Fruit fly (Drosophila melanogaster) whole organism, embryonic: ENCODE results near the gene CG13077.
A peak's percentile ranks its signal among the peaks of the same experiment; 100 is the strongest.

Experiments
- Abd-B ChIP-seq: fragments of 200-800 bp; sonication (Bioruptor generic); optimal IDR thresholded peaks from 2 replicates; lab custom pipeline; 2018; ENCODE audit warnings: missing biosample characterization, mild to moderate bottlenecking, missing genetic modification characterization, moderate library complexity
- Awh ChIP-seq: fragments of 200-800 bp; sonication (Bioruptor generic); IDR thresholded peaks from 2 replicates; pipeline ENCODE4, ENCODE4 v1.3.6; 2022; ENCODE audit warnings: missing biosample characterization, missing genetic modification characterization
- CG10147 ChIP-seq: fragments of 200-800 bp; sonication (Bioruptor generic); optimal IDR thresholded peaks from 2 replicates; lab custom pipeline; 2019; ENCODE audit warnings: missing biosample characterization, mild to moderate bottlenecking, missing genetic modification characterization, moderate library complexity
- CG10321 ChIP-seq: fragments of 200-800 bp; sonication (Bioruptor generic); IDR thresholded peaks from 2 replicates; pipeline ENCODE4 v1.3.6; 2022; ENCODE audit warnings: missing biosample characterization, missing genetic modification characterization
- CG10959 ChIP-seq: fragments of 200-800 bp; sonication (Bioruptor generic); IDR thresholded peaks from 2 replicates; pipeline ENCODE4 v1.3.6; 2022; ENCODE audit warnings: missing biosample characterization, missing genetic modification characterization
- CG11504 ChIP-seq: fragments of 200-800 bp; sonication (Bioruptor generic); optimal IDR thresholded peaks from 3 replicates; lab custom pipeline; 2019; ENCODE audit warnings: missing biosample characterization, mild to moderate bottlenecking, missing genetic modification characterization, moderate library complexity
- CG14710 ChIP-seq: fragments of 200-800 bp; sonication (Bioruptor generic); optimal IDR thresholded peaks from 3 replicates; lab custom pipeline; 2019; ENCODE audit warnings: missing biosample characterization, mild to moderate bottlenecking, missing genetic modification characterization, moderate library complexity
- CG1602 ChIP-seq: fragments of 200-800 bp; sonication (Bioruptor generic); optimal IDR thresholded peaks from 3 replicates; lab custom pipeline; 2016; ENCODE audit warnings: missing biosample characterization, missing genetic modification characterization
- CG18262 ChIP-seq: fragments of 200-800 bp; optimal IDR thresholded peaks from 3 replicates; lab custom pipeline; 2019; ENCODE audit warnings: missing biosample characterization, mild to moderate bottlenecking, missing genetic modification characterization, moderate library complexity
- CG2120 ChIP-seq: fragments of 200-800 bp; sonication (Bioruptor generic); optimal IDR thresholded peaks from 3 replicates; lab custom pipeline; 2016; ENCODE audit warnings: missing biosample characterization, missing genetic modification characterization
- CG2712 ChIP-seq: fragments of 200-800 bp; optimal IDR thresholded peaks from 3 replicates; lab custom pipeline; 2019; ENCODE audit warnings: missing biosample characterization, mild to moderate bottlenecking, missing genetic modification characterization, moderate library complexity
- CG30020 ChIP-seq: fragments of 200-800 bp; optimal IDR thresholded peaks from 2 replicates; lab custom pipeline; 2019; ENCODE audit warnings: missing biosample characterization, mild to moderate bottlenecking, missing genetic modification characterization, moderate library complexity
- CG30403 ChIP-seq: fragments of 200-800 bp; sonication (Bioruptor generic); optimal IDR thresholded peaks from 3 replicates; lab custom pipeline; 2016; ENCODE audit warnings: missing biosample characterization, missing genetic modification characterization
- CG34224 ChIP-seq: fragments of 200-800 bp; sonication (Bioruptor generic); IDR thresholded peaks from 3 replicates; pipeline ENCODE4 v1.3.6; 2022; ENCODE audit warnings: missing biosample characterization, missing genetic modification characterization; ENCODE audit not compliant: partially characterized antibody
- CG34376 ChIP-seq: fragments of 200-800 bp; sonication (Bioruptor generic); optimal IDR thresholded peaks from 2 replicates; lab custom pipeline; 2018; ENCODE audit warnings: missing biosample characterization, mild to moderate bottlenecking, missing genetic modification characterization
- CG34422 ChIP-seq: fragments of 200-800 bp; sonication (Bioruptor generic); IDR thresholded peaks from 3 replicates; pipeline ENCODE4 v1.3.6; 2022; ENCODE audit warnings: missing biosample characterization, missing genetic modification characterization
- CG3726 ChIP-seq: fragments of 200-800 bp; sonication (Bioruptor generic); IDR thresholded peaks from 3 replicates; pipeline ENCODE4, ENCODE4 v1.3.6; 2022; ENCODE audit warnings: missing biosample characterization, missing genetic modification characterization
- CG3995 ChIP-seq: fragments of 200-800 bp; sonication (Bioruptor generic); optimal IDR thresholded peaks from 3 replicates; lab custom pipeline; 2016; ENCODE audit warnings: missing biosample characterization, missing genetic modification characterization
- CG4282 ChIP-seq: fragments of 200-800 bp; sonication (Bioruptor generic); optimal IDR thresholded peaks from 2 replicates; lab custom pipeline; 2016; ENCODE audit warnings: missing biosample characterization, missing genetic modification characterization
- CG4820 ChIP-seq: fragments of 200-800 bp; sonication (Bioruptor generic); optimal IDR thresholded peaks from 3 replicates; lab custom pipeline; 2016; ENCODE audit warnings: missing biosample characterization, missing genetic modification characterization
- CG5245 ChIP-seq: fragments of 200-800 bp; sonication (Bioruptor generic); optimal IDR thresholded peaks from 3 replicates; lab custom pipeline; 2016; ENCODE audit warnings: missing biosample characterization, missing genetic modification characterization
- CG6654 ChIP-seq: fragments of 200-800 bp; sonication (Bioruptor generic); optimal IDR thresholded peaks from 2 replicates; lab custom pipeline; 2017; ENCODE audit warnings: missing biosample characterization, mild to moderate bottlenecking, missing genetic modification characterization
- CG6854 ChIP-seq: fragments of 200-800 bp; sonication (Bioruptor generic); optimal IDR thresholded peaks from 3 replicates; lab custom pipeline; 2017; ENCODE audit warnings: missing biosample characterization, mild to moderate bottlenecking, missing genetic modification characterization
- CG7372 ChIP-seq: fragments of 200-800 bp; sonication (Bioruptor generic); IDR thresholded peaks from 2 replicates; pipeline ENCODE4 v1.3.6; 2022; ENCODE audit warnings: missing biosample characterization, missing genetic modification characterization
- CG9609 ChIP-seq: fragments of 200-800 bp; sonication (Bioruptor generic); optimal IDR thresholded peaks from 3 replicates; lab custom pipeline; 2016; ENCODE audit warnings: missing biosample characterization, missing genetic modification characterization
- CrebB ChIP-seq: fragments of 200-800 bp; sonication (Bioruptor generic); optimal IDR thresholded peaks from 3 replicates; lab custom pipeline; 2018; ENCODE audit warnings: missing biosample characterization, mild to moderate bottlenecking, missing genetic modification characterization
- Dip3 ChIP-seq: fragments of 200-800 bp; sonication (Bioruptor generic); optimal IDR thresholded peaks from 3 replicates; lab custom pipeline; 2016; ENCODE audit warnings: missing biosample characterization, missing genetic modification characterization
- Dll ChIP-seq: fragments of 200-800 bp; sonication (Bioruptor generic); IDR thresholded peaks from 4 replicates; pipeline ENCODE4 v1.3.6; 2022; ENCODE audit warnings: missing biosample characterization, missing genetic modification characterization; ENCODE audit not compliant: partially characterized antibody
- HmgZ ChIP-seq: fragments of 200-800 bp; sonication (Bioruptor generic); optimal IDR thresholded peaks from 2 replicates; lab custom pipeline; 2018; ENCODE audit warnings: missing biosample characterization, mild to moderate bottlenecking, missing genetic modification characterization
- MBD-R2 ChIP-seq: fragments of 200-800 bp; sonication (Bioruptor generic); IDR thresholded peaks from 2 replicates; pipeline ENCODE4 v1.3.6; 2022; ENCODE audit warnings: missing biosample characterization, missing genetic modification characterization
- Myb ChIP-seq: fragments of 200-800 bp; sonication (Bioruptor generic); optimal IDR thresholded peaks from 2 replicates; lab custom pipeline; 2016; ENCODE audit warnings: missing biosample characterization, missing genetic modification characterization
- NC2β ChIP-seq: fragments of 200-800 bp; sonication (Bioruptor generic); optimal IDR thresholded peaks from 2 replicates; lab custom pipeline; 2016; ENCODE audit warnings: missing biosample characterization, missing genetic modification characterization
- NK7.1 ChIP-seq: fragments of 200-800 bp; sonication (Bioruptor generic); optimal IDR thresholded peaks from 3 replicates; lab custom pipeline; 2016; ENCODE audit warnings: missing biosample characterization, missing genetic modification characterization
- Sox100B ChIP-seq: fragments of 200-800 bp; sonication (Bioruptor generic); optimal IDR thresholded peaks from 3 replicates; lab custom pipeline; 2018; ENCODE audit warnings: missing biosample characterization, mild to moderate bottlenecking, missing genetic modification characterization
- YL-1 ChIP-seq: fragments of 200-800 bp; sonication (Bioruptor generic); optimal IDR thresholded peaks from 3 replicates; lab custom pipeline; 2017; ENCODE audit warnings: missing biosample characterization, mild to moderate bottlenecking, missing genetic modification characterization
- amos ChIP-seq: fragments of 200-800 bp; sonication (Bioruptor generic); IDR thresholded peaks from 2 replicates; pipeline ENCODE4 v1.3.6; 2022; ENCODE audit warnings: missing biosample characterization, missing genetic modification characterization; ENCODE audit not compliant: partially characterized antibody
- ap ChIP-seq: fragments of 200-800 bp; sonication (Bioruptor generic); IDR thresholded peaks from 2 replicates; pipeline ENCODE4 v1.3.6; 2022; ENCODE audit warnings: missing biosample characterization, missing genetic modification characterization
- cas ChIP-seq: fragments of 200-800 bp; sonication (Bioruptor generic); IDR thresholded peaks from 2 replicates; pipeline ENCODE4 v1.3.6; 2022; ENCODE audit warnings: missing biosample characterization, missing genetic modification characterization
- en ChIP-seq: fragments of 200-800 bp; sonication (Bioruptor generic); optimal IDR thresholded peaks from 2 replicates; lab custom pipeline; 2016; ENCODE audit warnings: missing biosample characterization, missing genetic modification characterization
- gsb-n ChIP-seq: fragments of 200-800 bp; sonication (Bioruptor generic); optimal IDR thresholded peaks from 3 replicates; lab custom pipeline; 2018; ENCODE audit warnings: missing biosample characterization, mild to moderate bottlenecking, missing genetic modification characterization
- h ChIP-seq: fragments of >200 bp; optimal IDR thresholded peaks from 2 replicates; lab custom pipeline; 2017
- kni ChIP-seq: fragments of 200-800 bp; sonication (Bioruptor generic); optimal IDR thresholded peaks from 3 replicates; lab custom pipeline; 2017; ENCODE audit warnings: mild to moderate bottlenecking, missing biosample characterization, missing genetic modification reagents, missing genetic modification characterization
- lab ChIP-seq: fragments of 200-800 bp; sonication (Bioruptor generic); optimal IDR thresholded peaks from 3 replicates; lab custom pipeline; 2017; ENCODE audit warnings: missing biosample characterization, missing genetic modification characterization, mild to moderate bottlenecking, moderate library complexity, missing genetic modification reagents
- luna ChIP-seq: fragments of 200-800 bp; sonication (Bioruptor generic); optimal IDR thresholded peaks from 2 replicates; lab custom pipeline; 2016; ENCODE audit warnings: missing biosample characterization, missing genetic modification characterization
- mam ChIP-seq: fragments of 200-800 bp; sonication (Bioruptor generic); optimal IDR thresholded peaks from 3 replicates; lab custom pipeline; 2016; ENCODE audit warnings: missing biosample characterization, missing genetic modification characterization
- odd ChIP-seq: fragments of 200-800 bp; sonication (Bioruptor generic); optimal IDR thresholded peaks from 2 replicates; lab custom pipeline; 2017; ENCODE audit warnings: missing biosample characterization, mild to moderate bottlenecking, missing genetic modification characterization
- p53 ChIP-seq: fragments of 200-800 bp; sonication (Bioruptor generic); optimal IDR thresholded peaks from 2 replicates; lab custom pipeline; 2016; ENCODE audit warnings: missing biosample characterization, missing genetic modification characterization
- pros ChIP-seq: fragments of 200-800 bp; sonication (Bioruptor generic); optimal IDR thresholded peaks from 3 replicates; lab custom pipeline; 2019; ENCODE audit warnings: missing biosample characterization, mild to moderate bottlenecking, missing genetic modification characterization, moderate library complexity
- pum ChIP-seq: fragments of 200-800 bp; sonication (Bioruptor generic); optimal IDR thresholded peaks from 2 replicates; lab custom pipeline; 2016; ENCODE audit warnings: missing biosample characterization, missing genetic modification characterization
- pzg ChIP-seq: fragments of 200-800 bp; sonication (Bioruptor generic); optimal IDR thresholded peaks from 3 replicates; lab custom pipeline; 2018; ENCODE audit warnings: missing biosample characterization, mild to moderate bottlenecking, missing genetic modification characterization, moderate library complexity
- sug ChIP-seq: fragments of 200-800 bp; optimal IDR thresholded peaks from 2 replicates; lab custom pipeline; 2019; ENCODE audit warnings: missing biosample characterization, mild to moderate bottlenecking, missing genetic modification characterization, moderate library complexity
- zf30C ChIP-seq: fragments of 200-800 bp; sonication (Bioruptor generic); optimal IDR thresholded peaks from 3 replicates; lab custom pipeline; 2018; ENCODE audit warnings: missing biosample characterization, mild to moderate bottlenecking, missing genetic modification characterization
- zfh2 ChIP-seq: fragments of 200-800 bp; sonication (Bioruptor generic); optimal IDR thresholded peaks from 2 replicates; lab custom pipeline; 2016; ENCODE audit warnings: missing biosample characterization, missing genetic modification characterization

CG13077 gene

DNA sequence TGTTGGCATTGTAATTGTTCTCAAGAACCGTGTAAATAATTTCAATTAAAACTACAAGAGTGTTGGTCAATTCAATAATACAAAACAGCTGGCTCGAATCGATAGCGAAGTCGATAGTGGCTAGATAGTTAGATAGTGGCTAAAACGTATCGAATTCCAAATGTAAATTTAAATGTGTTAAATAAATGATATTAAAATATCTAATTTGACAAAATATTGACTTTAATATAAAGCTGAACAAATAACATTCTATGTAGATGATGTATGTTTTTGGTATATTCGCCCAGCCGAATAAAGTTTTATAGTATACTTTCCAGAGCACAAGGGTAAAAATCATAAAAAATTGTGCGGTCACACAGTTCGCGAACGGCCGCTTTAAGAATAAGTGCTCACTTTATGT is 39.3 kb upstream of the CG13077 start, which contains the start of the genes Dpm1 and CG10137:
Gene Dpm1 (minus strand): TSS at position 53 of the 400 bp plus-strand sequence.
Gene CG10137 (plus strand): TSS at position 371 of the 400 bp plus-strand sequence.
- TF ChIP-seq CG34224 (GFP tag; lab: Robert Waterston, UW) = peak; percentile 75
- no peak for TF ChIP-seq CG11504 (tag; lab: Kevin White, UChicago)
- no peak for TF ChIP-seq CG3726 (GFP tag; lab: Robert Waterston, UW)
- peak; percentile 63 for TF ChIP-seq pzg (GFP tag; lab: Kevin White, UChicago)
- no peak for TF ChIP-seq Sox100B (GFP tag; lab: Kevin White, UChicago)
- peak; percentile 12 for TF ChIP-seq CG10147 (GFP tag; lab: Kevin White, UChicago)
- TF ChIP-seq YL-1 (GFP tag; lab: Kevin White, UChicago) = peak; percentile 35
- no peak for TF ChIP-seq zf30C
- TF ChIP-seq gsb-n (tag; lab: Kevin White, UChicago) = peak; percentile 67
- TF ChIP-seq CG6654 (GFP tag; lab: Kevin White, UChicago) = no peak
- TF ChIP-seq kni = no peak
- TF ChIP-seq CG6854 (GFP tag; lab: Kevin White, UChicago) = no peak
- TF ChIP-seq lab (GFP tag; lab: Kevin White, UChicago) = no peak
- no peak for TF ChIP-seq NC2β (GFP tag; lab: Kevin White, UChicago)
- peak; percentile 9 for TF ChIP-seq HmgZ (tag; lab: Kevin White, UChicago)
- TF ChIP-seq CG3995 (GFP tag; lab: Kevin White, UChicago) = peak; percentile 41
- TF ChIP-seq Awh (GFP tag; lab: Robert Waterston, UW) = no peak
- TF ChIP-seq CG2712 (tag; lab: Kevin White, UChicago) = peak; percentile 23
- no peak for TF ChIP-seq en
- no peak for TF ChIP-seq NK7.1 (GFP tag; lab: Kevin White, UChicago)
- no peak for TF ChIP-seq Abd-B (GFP tag; lab: Kevin White, UChicago)
- no peak for TF ChIP-seq ap (GFP tag; lab: Robert Waterston, UW)
- peak; percentile 1 for TF ChIP-seq CG18262 (tag; lab: Kevin White, UChicago)
- TF ChIP-seq CG14710 (tag; lab: Kevin White, UChicago) = peak; percentile 49
- TF ChIP-seq sug (tag; lab: Kevin White, UChicago) = peak; percentile 5
- TF ChIP-seq Dll (GFP tag; lab: Robert Waterston, UW) = peak; percentile 85
- TF ChIP-seq CG10321 = no peak
- no peak for TF ChIP-seq Dip3 (GFP tag; lab: Kevin White, UChicago)
- TF ChIP-seq pum (GFP tag; lab: Kevin White, UChicago) = no peak
- TF ChIP-seq Myb (GFP tag; lab: Kevin White, UChicago) = peak; percentile 65
- TF ChIP-seq MBD-R2 (GFP tag; lab: Robert Waterston, UW) = peak; percentile 82
- no peak for TF ChIP-seq CG4820 (GFP tag; lab: Kevin White, UChicago)
- TF ChIP-seq CG9609 = no peak
- TF ChIP-seq odd (GFP tag; lab: Kevin White, UChicago) = no peak
- no peak for TF ChIP-seq pros (GFP tag; lab: Kevin White, UChicago)
- no peak for TF ChIP-seq p53
- TF ChIP-seq luna (GFP tag; lab: Kevin White, UChicago) = no peak
- TF ChIP-seq h (lab: Kevin White, UChicago) = no peak
- peak; percentile 6 for TF ChIP-seq CrebB (tag; lab: Kevin White, UChicago)
- TF ChIP-seq CG30020 = peak; percentile 29
- TF ChIP-seq CG7372 (GFP tag; lab: Robert Waterston, UW) = no peak
- peak; percentile 4 for TF ChIP-seq CG30403 (GFP tag; lab: Kevin White, UChicago)
- TF ChIP-seq CG5245 = no peak
- no peak for TF ChIP-seq CG34376 (GFP tag; lab: Kevin White, UChicago)
- peak; percentile 70 for TF ChIP-seq amos (GFP tag; lab: Robert Waterston, UW)
- TF ChIP-seq CG10959 (GFP tag; lab: Robert Waterston, UW) = no peak
- TF ChIP-seq CG34422 (GFP tag; lab: Robert Waterston, UW) = no peak
- no peak for TF ChIP-seq CG1602
- TF ChIP-seq cas (GFP tag; lab: Robert Waterston, UW) = no peak
- TF ChIP-seq mam (GFP tag; lab: Kevin White, UChicago) = no peak
- peak; percentile 8 for TF ChIP-seq CG2120 (GFP tag; lab: Kevin White, UChicago)
- TF ChIP-seq CG4282 = no peak
- TF ChIP-seq zfh2 (GFP tag; lab: Kevin White, UChicago) = no peak
